Fruit fly (Drosophila melanogaster) whole organism, wandering third instar larva: ENCODE data around the gene CG3436.

Experiments used
- Abd-B ChIP-seq: fragments of >200 bp; optimal IDR thresholded peaks from 2 replicates; lab custom pipeline; 2017; ENCODE audit warnings: missing biosample characterization, missing genetic modification characterization
- CG32264 ChIP-seq: fragments of 200-800 bp; sonication (Bioruptor generic); optimal IDR thresholded peaks from 2 replicates; lab custom pipeline; 2016; ENCODE audit warnings: missing biosample characterization, missing genetic modification characterization
- CrebA ChIP-seq: fragments of 200-800 bp; sonication (Bioruptor generic); optimal IDR thresholded peaks from 2 replicates; lab custom pipeline; 2016; ENCODE audit warnings: missing biosample characterization, mild to moderate bottlenecking, missing genetic modification characterization, borderline replicate concordance
- GATAd ChIP-seq: sonication (Bioruptor generic); optimal IDR thresholded peaks from 2 replicates; lab custom pipeline; 2016; ENCODE audit warnings: missing biosample characterization, missing genetic modification characterization
- HLH106 ChIP-seq: fragments of 200-800 bp; optimal IDR thresholded peaks from 3 replicates; lab custom pipeline; 2019; ENCODE audit warnings: missing biosample characterization, mild to moderate bottlenecking, missing genetic modification characterization, moderate library complexity
- OdsH ChIP-seq: fragments of 200-800 bp; sonication (Bioruptor generic); optimal IDR thresholded peaks from 2 replicates; lab custom pipeline; 2016; ENCODE audit warnings: missing biosample characterization, mild to moderate bottlenecking, missing genetic modification characterization
- br ChIP-seq: fragments of 200-800 bp; sonication (Bioruptor generic); optimal IDR thresholded peaks from 2 replicates; lab custom pipeline; 2016; ENCODE audit warnings: missing biosample characterization, missing genetic modification characterization
- brk ChIP-seq: fragments of 200-800 bp; sonication (Bioruptor generic); optimal IDR thresholded peaks from 2 replicates; lab custom pipeline; 2016; ENCODE audit warnings: missing biosample characterization, mild to moderate bottlenecking, missing genetic modification characterization
- dl ChIP-seq, 2 experiments: fragments of 175-275, 200-275 bp in 1 of 2; fragments of 200-275 bp in 1 of 2; sonication (Bioruptor generic); optimal IDR thresholded peaks; lab custom pipeline; 2018; ENCODE audit warnings: mild to moderate bottlenecking in 2 of 2, missing biosample characterization in 2 of 2, missing genetic modification characterization in 2 of 2, moderate library complexity in 2 of 2; ENCODE audit not compliant: partially characterized antibody in 2 of 2, insufficient read depth in 1 of 2
- dmrt93B ChIP-seq: fragments of 200-800 bp; sonication (Bioruptor generic); optimal IDR thresholded peaks from 2 replicates; lab custom pipeline; 2018; ENCODE audit warnings: missing biosample characterization, mild to moderate bottlenecking, missing genetic modification characterization
- lola ChIP-seq: fragments of >200 bp; optimal IDR thresholded peaks from 2 replicates; lab custom pipeline; 2017; ENCODE audit warnings: missing biosample characterization, missing genetic modification characterization
- psq ChIP-seq: fragments of 200-800 bp; sonication (Bioruptor generic); optimal IDR thresholded peaks from 3 replicates; lab custom pipeline; 2017; ENCODE audit warnings: missing biosample characterization, mild to moderate bottlenecking, missing genetic modification characterization, moderate library complexity
- sage ChIP-seq: fragments of 200-800 bp; sonication (Bioruptor generic); optimal IDR thresholded peaks from 2 replicates; lab custom pipeline; 2016; ENCODE audit warnings: missing biosample characterization, mild to moderate bottlenecking, missing genetic modification characterization
- usp ChIP-seq: fragments of >200 bp; optimal IDR thresholded peaks from 2 replicates; lab custom pipeline; 2017; ENCODE audit warnings: missing biosample characterization, missing genetic modification characterization

DNA sequence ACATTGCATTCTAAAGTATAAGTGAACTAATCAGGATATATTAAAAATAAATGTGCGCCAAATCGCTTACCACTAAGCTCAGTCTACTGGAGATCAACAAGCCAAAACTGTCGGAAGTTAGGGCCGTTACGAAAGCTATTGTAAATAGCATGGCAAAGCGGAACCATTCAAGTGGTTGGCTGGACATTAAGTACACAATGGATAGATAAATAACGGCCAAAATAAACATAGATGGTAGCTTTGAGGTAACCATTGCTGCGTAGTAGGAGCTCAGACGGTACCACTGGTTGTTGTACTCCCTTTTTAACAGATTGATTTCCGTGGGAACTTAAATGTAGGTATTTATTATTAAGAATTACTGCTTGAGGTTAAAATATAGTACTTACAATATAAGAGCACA is 38.1 kb upstream of the CG3436 start:
- TF ChIP-seq usp (no peak), lola (GFP tag; lab: Kevin White, UChicago) (no peak), HLH106 (tag; lab: Kevin White, UChicago) (no peak), br (GFP tag; lab: Kevin White, UChicago) (no peak), dl (GFP tag; optimal IDR thresholded peaks at IDR 0.05; lab: Kevin White, UChicago; ENCODE audit: insufficient read depth in 1 of 2, partially characterized antibody in 2 of 2) (no peak), psq (GFP tag; lab: Kevin White, UChicago) (no peak), Abd-B (no peak), GATAd (no peak), CrebA (GFP tag; lab: Kevin White, UChicago) (no peak), OdsH (no peak), dmrt93B (GFP tag; lab: Kevin White, UChicago) (no peak), CG32264 (GFP tag; lab: Kevin White, UChicago) (no peak), sage (GFP tag; lab: Kevin White, UChicago) (no peak), brk (GFP tag; lab: Kevin White, UChicago) (no peak)
